Fruit fly (Drosophila melanogaster) whole organism, wandering third instar larva: ENCODE data around the gene CG4239.

Experiments
- Abd-B ChIP-seq: fragments of >200 bp; optimal IDR thresholded peaks from 2 replicates; lab custom pipeline; 2017; ENCODE audit warnings: missing biosample characterization, missing genetic modification characterization
- CrebA ChIP-seq: fragments of 200-800 bp; sonication (Bioruptor generic); optimal IDR thresholded peaks from 2 replicates; lab custom pipeline; 2016; ENCODE audit warnings: missing biosample characterization, mild to moderate bottlenecking, missing genetic modification characterization, borderline replicate concordance
- Dfd ChIP-seq: fragments of >200 bp; optimal IDR thresholded peaks from 2 replicates; lab custom pipeline; 2017; ENCODE audit warnings: missing biosample characterization, missing genetic modification characterization
- Dif ChIP-seq: fragments of 200-275, 200-300 bp; sonication (Bioruptor generic); optimal IDR thresholded peaks from 2 replicates; lab custom pipeline; 2018; ENCODE audit warnings: missing biosample characterization, missing genetic modification characterization; ENCODE audit not compliant: partially characterized antibody
- HLH106 ChIP-seq: fragments of 200-800 bp; optimal IDR thresholded peaks from 3 replicates; lab custom pipeline; 2019; ENCODE audit warnings: missing biosample characterization, mild to moderate bottlenecking, missing genetic modification characterization, moderate library complexity
- Hnf4 ChIP-seq: fragments of 200-800 bp; sonication (Bioruptor generic); optimal IDR thresholded peaks from 2 replicates; lab custom pipeline; 2016; ENCODE audit warnings: missing biosample characterization, mild to moderate bottlenecking, missing genetic modification characterization
- Hr83 ChIP-seq: fragments of 200-300 bp; sonication (Bioruptor generic); optimal IDR thresholded peaks from 2 replicates; lab custom pipeline; 2016; ENCODE audit warnings: missing biosample characterization, mild to moderate bottlenecking, missing genetic modification characterization, moderate library complexity; ENCODE audit not compliant: poor library complexity, severe bottlenecking
- Jra ChIP-seq: sonication (Bioruptor generic); optimal IDR thresholded peaks from 2 replicates; lab custom pipeline; 2016; ENCODE audit warnings: missing biosample characterization, missing genetic modification characterization
- Myc ChIP-seq: fragments of >200 bp; optimal IDR thresholded peaks from 2 replicates; lab custom pipeline; 2017
- N ChIP-seq: fragments of >200 bp; optimal IDR thresholded peaks from 2 replicates; lab custom pipeline; 2018; ENCODE audit warnings: missing biosample characterization, missing external identifiers, missing genetic modification characterization
- OdsH ChIP-seq: fragments of 200-800 bp; sonication (Bioruptor generic); optimal IDR thresholded peaks from 2 replicates; lab custom pipeline; 2016; ENCODE audit warnings: missing biosample characterization, mild to moderate bottlenecking, missing genetic modification characterization
- Rel ChIP-seq, 2 experiments: fragments of 200-800 bp; sonication (Bioruptor generic) in 1 of 2; optimal IDR thresholded peaks; 2 replicates in 1 of 2; 3 replicates in 1 of 2; lab custom pipeline; 2016 to 2019; ENCODE audit warnings: mild to moderate bottlenecking in 2 of 2, missing biosample characterization in 2 of 2, missing genetic modification characterization in 2 of 2, moderate library complexity in 1 of 2
- Sp1 ChIP-seq: fragments of 200-800 bp; sonication (Bioruptor generic); optimal IDR thresholded peaks from 3 replicates; lab custom pipeline; 2019; ENCODE audit warnings: missing biosample characterization, mild to moderate bottlenecking, missing genetic modification characterization, moderate library complexity
- br ChIP-seq: fragments of 200-800 bp; sonication (Bioruptor generic); optimal IDR thresholded peaks from 2 replicates; lab custom pipeline; 2016; ENCODE audit warnings: missing biosample characterization, missing genetic modification characterization
- brk ChIP-seq: fragments of 200-800 bp; sonication (Bioruptor generic); optimal IDR thresholded peaks from 2 replicates; lab custom pipeline; 2016; ENCODE audit warnings: missing biosample characterization, mild to moderate bottlenecking, missing genetic modification characterization
- dl ChIP-seq, 2 experiments: fragments of 175-275, 200-275 bp in 1 of 2; fragments of 200-275 bp in 1 of 2; sonication (Bioruptor generic); optimal IDR thresholded peaks; lab custom pipeline; 2018; ENCODE audit warnings: mild to moderate bottlenecking in 2 of 2, missing biosample characterization in 2 of 2, missing genetic modification characterization in 2 of 2, moderate library complexity in 2 of 2; ENCODE audit not compliant: partially characterized antibody in 2 of 2, insufficient read depth in 1 of 2
- dsf ChIP-seq: sonication (Bioruptor generic); optimal IDR thresholded peaks from 2 replicates; lab custom pipeline; 2016; ENCODE audit warnings: missing biosample characterization, missing genetic modification characterization, borderline replicate concordance
- ey ChIP-seq: fragments of 200-800 bp; sonication (Bioruptor generic); optimal IDR thresholded peaks from 2 replicates; lab custom pipeline; 2016; ENCODE audit warnings: missing biosample characterization, missing genetic modification characterization
- foxo ChIP-seq, 2 experiments: fragments of 200-800 bp; sonication (Bioruptor generic); optimal IDR thresholded peaks; 2 replicates in 1 of 2; 3 replicates in 1 of 2; lab custom pipeline; 2016 to 2017; ENCODE audit warnings: missing biosample characterization in 2 of 2, missing genetic modification characterization in 2 of 2
- fru ChIP-seq: fragments of 200-800 bp; sonication (Bioruptor generic); optimal IDR thresholded peaks from 3 replicates; lab custom pipeline; 2016; ENCODE audit warnings: missing biosample characterization, mild to moderate bottlenecking, missing genetic modification characterization
- h ChIP-seq: fragments of 200-800 bp; sonication (Bioruptor generic); optimal IDR thresholded peaks from 3 replicates; lab custom pipeline; 2016; ENCODE audit warnings: missing biosample characterization, mild to moderate bottlenecking, missing genetic modification characterization
- jim ChIP-seq: fragments of 175-275, 200-325 bp; sonication (Bioruptor generic); optimal IDR thresholded peaks from 2 replicates; lab custom pipeline; 2016; ENCODE audit warnings: missing biosample characterization, mild to moderate bottlenecking, missing genetic modification characterization
- lola ChIP-seq: fragments of >200 bp; optimal IDR thresholded peaks from 2 replicates; lab custom pipeline; 2017; ENCODE audit warnings: missing biosample characterization, missing genetic modification characterization
- psq ChIP-seq: fragments of 200-800 bp; sonication (Bioruptor generic); optimal IDR thresholded peaks from 3 replicates; lab custom pipeline; 2017; ENCODE audit warnings: missing biosample characterization, mild to moderate bottlenecking, missing genetic modification characterization, moderate library complexity
- rgr ChIP-seq: fragments of 200-800 bp; sonication (Bioruptor generic); optimal IDR thresholded peaks from 3 replicates; lab custom pipeline; 2016; ENCODE audit warnings: missing biosample characterization, mild to moderate bottlenecking, missing genetic modification characterization
- sage ChIP-seq: fragments of 200-800 bp; sonication (Bioruptor generic); optimal IDR thresholded peaks from 2 replicates; lab custom pipeline; 2016; ENCODE audit warnings: missing biosample characterization, mild to moderate bottlenecking, missing genetic modification characterization
- usp ChIP-seq: fragments of >200 bp; optimal IDR thresholded peaks from 2 replicates; lab custom pipeline; 2017; ENCODE audit warnings: missing biosample characterization, missing genetic modification characterization
- woc ChIP-seq: sonication (Bioruptor generic); optimal IDR thresholded peaks from 2 replicates; lab custom pipeline; 2016; ENCODE audit warnings: missing biosample characterization, mild to moderate bottlenecking, missing genetic modification characterization

Gene CG4239

dm6 chrX:16423125-16423509 is 38.0 kb downstream of the CG4239 start:
- TF ChIP-seq psq (GFP tag; lab: Kevin White, UChicago) (peak; percentile 65), HLH106 (tag; lab: Kevin White, UChicago) (no peak), Hr83 (GFP tag; lab: Kevin White, UChicago) (no peak)

dm6 chrX:16424296-16424695 is 39.2 kb downstream of the CG4239 start:
- TF ChIP-seq N (GFP tag; lab: Kevin White, UChicago) (peak; percentile 1), h (GFP tag; lab: Kevin White, UChicago) (peak; percentile 3), br (GFP tag; lab: Kevin White, UChicago) (no peak), fru (GFP tag; lab: Kevin White, UChicago) (no peak), sage (GFP tag; lab: Kevin White, UChicago) (no peak), psq (GFP tag; lab: Kevin White, UChicago) (peak; percentile 98)

- TF ChIP-seq foxo (GFP tag; optimal IDR thresholded peaks at IDR 0.05; lab: Kevin White, UChicago) = peak in 1 of 2 experiments; percentile 7
- TF ChIP-seq h (GFP tag; lab: Kevin White, UChicago) = peak; percentile 21
- TF ChIP-seq dl (GFP tag; optimal IDR thresholded peaks at IDR 0.05; lab: Kevin White, UChicago; ENCODE audit: insufficient read depth in 1 of 2, partially characterized antibody in 2 of 2) = peak; percentile 54 to 83
- TF ChIP-seq OdsH (GFP tag; lab: Kevin White, UChicago) = no peak
- TF ChIP-seq Jra (GFP tag; lab: Kevin White, UChicago) = peak; percentile 48
- peak; percentile 44 for TF ChIP-seq Rel (GFP tag; optimal IDR thresholded peaks at IDR 0.05; lab: Kevin White, UChicago)
- TF ChIP-seq Rel (tag; optimal IDR thresholded peaks at IDR 0.05; lab: Kevin White, UChicago) = no peak
- TF ChIP-seq Sp1 = no peak
- TF ChIP-seq Hr83 (GFP tag; lab: Kevin White, UChicago) = peak; percentile 70
- peak; percentile 80 for TF ChIP-seq Dif (GFP tag; lab: Kevin White, UChicago)
- TF ChIP-seq rgr (GFP tag; lab: Kevin White, UChicago) = no peak
These were observed 40.1 kb downstream of the CG4239 start for dm6 chrX:16425145-16425544.

dm6 chrX:16426478-16427052 is 41.5 kb downstream of the CG4239 start:
- peak; percentile 46 for TF ChIP-seq HLH106 (tag; lab: Kevin White, UChicago)
- TF ChIP-seq Jra (GFP tag; lab: Kevin White, UChicago) = no peak
- no peak for TF ChIP-seq lola (GFP tag; lab: Kevin White, UChicago)
- TF ChIP-seq psq (GFP tag; lab: Kevin White, UChicago) = peak; percentile 69
- TF ChIP-seq Sp1 = peak; percentile 20
- no peak for TF ChIP-seq brk (GFP tag; lab: Kevin White, UChicago)
- no peak for TF ChIP-seq Dfd (GFP tag; lab: Kevin White, UChicago)
- no peak for TF ChIP-seq usp (GFP tag; lab: Kevin White, UChicago)
- TF ChIP-seq fru (GFP tag; lab: Kevin White, UChicago) = peak; percentile 37
- no peak for TF ChIP-seq jim
- no peak for TF ChIP-seq Hnf4 (GFP tag; lab: Kevin White, UChicago)
- no peak for TF ChIP-seq sage (GFP tag; lab: Kevin White, UChicago)
- no peak for TF ChIP-seq dsf (GFP tag; lab: Kevin White, UChicago)
- TF ChIP-seq dl (GFP tag; optimal IDR thresholded peaks at IDR 0.05; lab: Kevin White, UChicago; ENCODE audit: insufficient read depth in 1 of 2, partially characterized antibody in 2 of 2) = no peak

dm6 chrX:16427786-16428400 is 42.8 kb downstream of the CG4239 start:
- TF ChIP-seq Abd-B (GFP tag; lab: Kevin White, UChicago) = no peak
- no peak for TF ChIP-seq sage (GFP tag; lab: Kevin White, UChicago)
- peak; percentile 70 for TF ChIP-seq psq (GFP tag; lab: Kevin White, UChicago)
- peak; percentile 68 for TF ChIP-seq woc (GFP tag; lab: Kevin White, UChicago)
- TF ChIP-seq Myc (lab: Kevin White, UChicago) = peak; percentile 88

dm6 chrX:16428476-16428875 is 43.4 kb downstream of the CG4239 start:
- no peak for TF ChIP-seq Hr83 (GFP tag; lab: Kevin White, UChicago)
- TF ChIP-seq foxo (GFP tag; optimal IDR thresholded peaks at IDR 0.05; lab: Kevin White, UChicago) = no peak
- no peak for TF ChIP-seq ey
- TF ChIP-seq br (GFP tag; lab: Kevin White, UChicago) = no peak
- no peak for TF ChIP-seq CrebA
- no peak for TF ChIP-seq Sp1
- TF ChIP-seq Rel (GFP tag; optimal IDR thresholded peaks at IDR 0.05; lab: Kevin White, UChicago) = no peak
- TF ChIP-seq Rel (tag; optimal IDR thresholded peaks at IDR 0.05; lab: Kevin White, UChicago) = no peak
- TF ChIP-seq brk (GFP tag; lab: Kevin White, UChicago) = no peak
- TF ChIP-seq OdsH (GFP tag; lab: Kevin White, UChicago) = no peak
- TF ChIP-seq woc (GFP tag; lab: Kevin White, UChicago) = no peak
- TF ChIP-seq usp (GFP tag; lab: Kevin White, UChicago) = no peak
- no peak for TF ChIP-seq dl (GFP tag; optimal IDR thresholded peaks at IDR 0.05; lab: Kevin White, UChicago; ENCODE audit: insufficient read depth in 1 of 2, partially characterized antibody in 2 of 2)
- TF ChIP-seq, all 38 proteins: peak for 0
